Worm (Caenorhabditis elegans) whole organism, young adult: ENCODE data around the gene srt-39.

Experiments
- B0336.3 ChIP-seq: fragments of 200-800 bp; sonication (Bioruptor generic); IDR thresholded peaks from 2 replicates; pipeline ENCODE4 v1.3.6; 2022; ENCODE audit warnings: missing genetic modification characterization, missing compliant biosample characterization
- F10E7.11 ChIP-seq: sonication (generic microtip); optimal IDR thresholded peaks from 2 replicates; lab custom pipeline; 2017; ENCODE audit warnings: mild to moderate bottlenecking, missing genetic modification characterization, moderate library complexity, missing compliant biosample characterization
- F23B12.7 ChIP-seq: sonication (generic microtip); optimal IDR thresholded peaks from 2 replicates; lab custom pipeline; 2017; ENCODE audit warnings: missing genetic modification characterization, mild to moderate bottlenecking, missing compliant biosample characterization, antibody characterized with exemption, moderate library complexity; ENCODE audit not compliant: insufficient read depth
- F57A8.1 ChIP-seq: fragments of 200-800 bp; sonication (Bioruptor generic); optimal IDR thresholded peaks from 2 replicates; lab custom pipeline; 2018; ENCODE audit warnings: mild to moderate bottlenecking, missing genetic modification characterization, moderate library complexity, missing compliant biosample characterization
- K12H6.12 ChIP-seq: fragments of 200-800 bp; sonication (Bioruptor generic); optimal IDR thresholded peaks from 2 replicates; lab custom pipeline; 2018; ENCODE audit warnings: mild to moderate bottlenecking, missing genetic modification characterization, missing compliant biosample characterization
- Y79H2A.3 ChIP-seq: fragments of 200-800 bp; sonication (Bioruptor generic); conservative IDR thresholded peaks from 2 replicates; pipeline ENCODE4 v1.3.6; 2022; ENCODE audit warnings: missing genetic modification reagents, missing genetic modification characterization, missing compliant biosample characterization
- aptf-3 ChIP-seq: fragments of 200-800 bp; sonication (Bioruptor generic); IDR thresholded peaks from 2 replicates; pipeline ENCODE4 v1.3.6; 2022; ENCODE audit warnings: missing genetic modification characterization, missing compliant biosample characterization
- attf-3 ChIP-seq: fragments of 200-800 bp; sonication (Bioruptor generic); conservative IDR thresholded peaks from 2 replicates; pipeline ENCODE4 v1.3.6; 2022; ENCODE audit warnings: missing genetic modification reagents, missing genetic modification characterization, missing compliant biosample characterization
- bed-1 ChIP-seq: fragments of 200-800 bp; sonication (Bioruptor generic); IDR thresholded peaks from 2 replicates; pipeline ENCODE4 v1.3.6; 2022; ENCODE audit warnings: missing genetic modification reagents, missing genetic modification characterization, missing compliant biosample characterization
- cebp-1 ChIP-seq, 2 experiments: fragments of 200-800 bp in 1 of 2; sonication (Bioruptor generic) in 1 of 2; sonication (generic microtip) in 1 of 2; IDR thresholded peaks in 1 of 2; optimal IDR thresholded peaks in 1 of 2; 2 replicates each; pipeline versions ENCODE4 v1.3.6 to Lab custom; 2017 to 2022; ENCODE audit warnings: missing compliant biosample characterization in 2 of 2, missing genetic modification characterization in 2 of 2, mild to moderate bottlenecking in 1 of 2, missing genetic modification reagents in 1 of 2, moderate library complexity in 1 of 2
- ceh-27 ChIP-seq: fragments of 200-800 bp; sonication (Bioruptor generic); optimal IDR thresholded peaks from 2 replicates; lab custom pipeline; 2018; ENCODE audit warnings: mild to moderate bottlenecking, missing genetic modification characterization, moderate library complexity, missing compliant biosample characterization
- ceh-58 ChIP-seq: fragments of 200-800 bp; sonication (Bioruptor generic); IDR thresholded peaks from 2 replicates; pipeline ENCODE4 v1.3.6; 2022; ENCODE audit warnings: missing genetic modification characterization, missing compliant biosample characterization
- ceh-91 ChIP-seq: fragments of 200-800 bp; sonication (Bioruptor generic); IDR thresholded peaks from 2 replicates; pipeline ENCODE4 v1.3.6; 2022; ENCODE audit warnings: missing genetic modification reagents, missing genetic modification characterization, missing compliant biosample characterization
- chd-7 ChIP-seq: sonication (generic microtip); optimal IDR thresholded peaks from 2 replicates; lab custom pipeline; 2016; ENCODE audit warnings: mild to moderate bottlenecking, missing genetic modification characterization, moderate library complexity, missing compliant biosample characterization
- egl-18 ChIP-seq: fragments of 200-800 bp; sonication (Bioruptor generic); IDR thresholded peaks from 2 replicates; pipeline ENCODE4 v1.3.6; 2022; ENCODE audit warnings: missing genetic modification reagents, missing genetic modification characterization, missing compliant biosample characterization
- gei-17 ChIP-seq: fragments of 200-800 bp; sonication (Bioruptor generic); optimal IDR thresholded peaks from 2 replicates; lab custom pipeline; 2018; ENCODE audit warnings: mild to moderate bottlenecking, missing genetic modification characterization, missing compliant biosample characterization
- him-1 ChIP-seq: sonication (generic microtip); optimal IDR thresholded peaks from 2 replicates; lab custom pipeline; 2016; ENCODE audit warnings: missing genotype, missing genetic modification reagents, missing genetic modification characterization, missing compliant biosample characterization
- hlh-12 ChIP-seq: sonication (generic microtip); optimal IDR thresholded peaks from 2 replicates; lab custom pipeline; 2016; ENCODE audit warnings: missing genetic modification characterization, missing compliant biosample characterization
- let-526 ChIP-seq: fragments of 200-800 bp; sonication (Bioruptor generic); IDR thresholded peaks from 2 replicates; pipeline ENCODE4 v1.3.6; 2022; ENCODE audit warnings: missing genetic modification reagents, missing genetic modification characterization, missing compliant biosample characterization
- let-607 ChIP-seq, 2 experiments: fragments of 200-800 bp in 1 of 2; sonication (Bioruptor generic) in 1 of 2; sonication (generic microtip) in 1 of 2; optimal IDR thresholded peaks; 2 replicates each; lab custom pipeline; 2016 to 2018; ENCODE audit warnings: mild to moderate bottlenecking in 2 of 2, missing compliant biosample characterization in 2 of 2, missing genetic modification characterization in 2 of 2, moderate library complexity in 2 of 2, missing genotype in 1 of 2
- lin-26 ChIP-seq: fragments of 200-800 bp; sonication (Bioruptor generic); IDR thresholded peaks from 2 replicates; pipeline ENCODE4 v1.3.6; 2022; ENCODE audit warnings: missing genetic modification reagents, missing genetic modification characterization, missing compliant biosample characterization
- lsl-1 ChIP-seq: fragments of 200-800 bp; sonication (Bioruptor generic); optimal IDR thresholded peaks from 2 replicates; lab custom pipeline; 2018; ENCODE audit warnings: mild to moderate bottlenecking, missing genetic modification characterization, moderate library complexity, missing compliant biosample characterization
- lsy-27 ChIP-seq: sonication (generic microtip); optimal IDR thresholded peaks from 2 replicates; lab custom pipeline; 2017; ENCODE audit warnings: missing genetic modification characterization, mild to moderate bottlenecking, missing compliant biosample characterization, antibody characterized with exemption, missing genotype, borderline replicate concordance; ENCODE audit not compliant: insufficient read depth
- madf-8 ChIP-seq: fragments of 200-800 bp; sonication (Bioruptor generic); conservative IDR thresholded peaks from 2 replicates; pipeline ENCODE4 v1.3.6; 2022; ENCODE audit warnings: missing genetic modification reagents, missing genetic modification characterization, missing compliant biosample characterization
- mel-28 ChIP-seq: sonication (generic microtip); optimal IDR thresholded peaks from 2 replicates; lab custom pipeline; 2016; ENCODE audit warnings: borderline replicate concordance, mild to moderate bottlenecking, missing genetic modification characterization, missing compliant biosample characterization
- nfya-1 ChIP-seq: sonication (generic microtip); optimal IDR thresholded peaks from 2 replicates; lab custom pipeline; 2017; ENCODE audit warnings: antibody characterized with exemption, missing compliant biosample characterization, missing genetic modification characterization, borderline replicate concordance; ENCODE audit not compliant: insufficient read depth
- nfyb-1 ChIP-seq: fragments of 200-800 bp; sonication (Bioruptor generic); IDR thresholded peaks from 2 replicates; pipeline ENCODE4 v1.3.6; 2022; ENCODE audit warnings: missing genetic modification reagents, missing genetic modification characterization, missing compliant biosample characterization
- nhr-120 ChIP-seq: fragments of 200-800 bp; sonication (Bioruptor generic); IDR thresholded peaks from 2 replicates; pipeline ENCODE4 v1.3.6; 2022; ENCODE audit warnings: missing genetic modification characterization, missing compliant biosample characterization
- nhr-27 ChIP-seq: fragments of 200-800 bp; sonication (Bioruptor generic); optimal IDR thresholded peaks from 2 replicates; lab custom pipeline; 2018; ENCODE audit warnings: mild to moderate bottlenecking, missing genetic modification characterization, moderate library complexity, missing compliant biosample characterization
- nhr-90 ChIP-seq: sonication (generic microtip); optimal IDR thresholded peaks from 2 replicates; lab custom pipeline; 2016; ENCODE audit warnings: missing genotype, mild to moderate bottlenecking, missing genetic modification characterization, missing compliant biosample characterization
- pbrm-1 ChIP-seq: fragments of 200-800 bp; sonication (Bioruptor generic); IDR thresholded peaks from 2 replicates; pipeline ENCODE4 v1.3.6; 2022; ENCODE audit warnings: missing genetic modification reagents, missing genetic modification characterization, missing compliant biosample characterization
- rcor-1 ChIP-seq: fragments of 200-800 bp; sonication (Bioruptor generic); IDR thresholded peaks from 2 replicates; pipeline ENCODE4 v1.3.6; 2022; ENCODE audit warnings: missing genetic modification reagents, missing genetic modification characterization, missing compliant biosample characterization
- rec-8 ChIP-seq, 2 experiments: sonication (generic microtip); optimal IDR thresholded peaks; 2 replicates each; lab custom pipeline; 2016; ENCODE audit warnings: mild to moderate bottlenecking in 2 of 2, missing genetic modification characterization in 2 of 2, missing genetic modification reagents in 2 of 2, missing genotype in 2 of 2, missing biosample characterization in 1 of 2, missing compliant biosample characterization in 1 of 2, moderate library complexity in 1 of 2
- rpc-1 ChIP-seq, 2 experiments: fragments of 150-350 bp in 1 of 2; sonication (generic microtip) in 1 of 2; optimal IDR thresholded peaks; 2 replicates each; lab custom pipeline; 2014 to 2018; ENCODE audit warnings: missing biosample characterization in 1 of 2, missing genetic modification characterization in 1 of 2, missing genetic modification reagents in 1 of 2, missing genotype in 1 of 2
- snpc-1.1 ChIP-seq: sonication (generic microtip); optimal IDR thresholded peaks from 2 replicates; lab custom pipeline; 2017; ENCODE audit warnings: missing genetic modification characterization, mild to moderate bottlenecking, missing compliant biosample characterization, antibody characterized with exemption, moderate library complexity, missing genotype, missing genetic modification reagents; ENCODE audit not compliant: insufficient read depth
- snpc-1.3 ChIP-seq: sonication (generic microtip); optimal IDR thresholded peaks from 2 replicates; lab custom pipeline; 2017; ENCODE audit warnings: missing genetic modification characterization, mild to moderate bottlenecking, missing compliant biosample characterization, antibody characterized with exemption, moderate library complexity, missing genotype, missing genetic modification reagents; ENCODE audit not compliant: insufficient read depth
- snpc-3.4 ChIP-seq: sonication (generic microtip); optimal IDR thresholded peaks from 2 replicates; lab custom pipeline; 2017; ENCODE audit warnings: missing genetic modification characterization, mild to moderate bottlenecking, missing compliant biosample characterization, antibody characterized with exemption, moderate library complexity, missing genotype, missing genetic modification reagents
- snpc-4 ChIP-seq, 5 experiments: fragments of 150-350 bp in 1 of 5; sonication (generic microtip) in 4 of 5; optimal IDR thresholded peaks; 2 replicates each; lab custom pipeline; 2014 to 2018; ENCODE audit warnings: missing genetic modification characterization in 5 of 5, missing biosample characterization in 3 of 5, antibody characterized with exemption in 2 of 5, mild to moderate bottlenecking in 2 of 5, missing compliant biosample characterization in 2 of 5, missing genotype in 2 of 5, moderate library complexity in 2 of 5, missing genetic modification reagents in 1 of 5
- tbp1 ChIP-seq: fragments of 200-800 bp; sonication (Bioruptor generic); optimal IDR thresholded peaks from 2 replicates; lab custom pipeline; 2018; ENCODE audit warnings: mild to moderate bottlenecking, missing genetic modification characterization, missing compliant biosample characterization
- tbx-9 ChIP-seq: sonication (generic microtip); optimal IDR thresholded peaks from 2 replicates; lab custom pipeline; 2016; ENCODE audit warnings: borderline replicate concordance, missing genetic modification characterization, inconsistent platforms, missing compliant biosample characterization
- zfh-2 ChIP-seq: fragments of 200-800 bp; sonication (Bioruptor generic); conservative IDR thresholded peaks from 2 replicates; pipeline ENCODE4 v1.3.6; 2022; ENCODE audit warnings: missing genetic modification reagents, missing genetic modification characterization, missing compliant biosample characterization
- zim-3 ChIP-seq: sonication (generic microtip); optimal IDR thresholded peaks from 2 replicates; lab custom pipeline; 2017; ENCODE audit warnings: mild to moderate bottlenecking, missing genetic modification characterization, moderate library complexity, missing compliant biosample characterization
- ztf-28 ChIP-seq: fragments of 200-800 bp; sonication (Bioruptor generic); IDR thresholded peaks from 2 replicates; pipeline ENCODE4 v1.3.6; 2022; ENCODE audit warnings: missing genetic modification reagents, missing genetic modification characterization, missing compliant biosample characterization

The srt-39 gene

DNA sequence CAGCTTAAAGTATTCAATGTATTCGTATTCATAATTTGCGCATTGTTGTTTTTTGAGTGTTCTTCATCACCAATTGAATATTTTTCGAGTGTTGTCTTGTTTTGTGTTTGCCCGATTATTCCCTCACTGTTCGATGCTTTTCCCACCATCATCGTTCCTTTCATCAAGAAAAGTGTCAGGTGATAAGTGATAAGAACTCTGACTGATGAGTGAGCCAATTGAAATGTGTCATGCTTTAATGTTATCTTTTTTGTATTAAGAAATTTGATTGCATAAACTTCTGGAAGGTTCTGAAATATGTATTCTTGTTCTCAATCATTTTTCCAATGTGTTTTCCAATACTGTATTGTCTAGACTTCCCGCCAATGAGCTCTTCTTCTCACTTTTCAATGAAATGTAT lies 9.3 kb upstream of the srt-39 start (continued):
- TF ChIP-seq him-1 (tag; lab: Kevin White, UChicago) = no peak
- TF ChIP-seq rpc-1 (optimal IDR thresholded peaks at IDR 0.05; lab: Kevin White, UChicago) = no peak
- no peak for TF ChIP-seq rpc-1 (tag; optimal IDR thresholded peaks at IDR 0.05; lab: Kevin White, UChicago)
- TF ChIP-seq pbrm-1 (GFP tag; lab: Robert Waterston, UW) = no peak
- TF ChIP-seq mel-28 (tag; lab: Kevin White, UChicago) = no peak
- no peak for TF ChIP-seq gei-17
- no peak for TF ChIP-seq nhr-120 (GFP tag; lab: Robert Waterston, UW)
- no peak for TF ChIP-seq Y79H2A.3 (GFP tag; lab: Robert Waterston, UW)
- TF ChIP-seq snpc-4 (GFP tag; optimal IDR thresholded peaks at IDR 0.05; lab: Kevin White, UChicago) = no peak
- peak in 1 of 4 experiments; percentile 13 for TF ChIP-seq snpc-4 (tag; optimal IDR thresholded peaks at IDR 0.05; lab: Kevin White, UChicago)
- TF ChIP-seq chd-7 = no peak
- TF ChIP-seq ceh-27 (GFP tag; lab: Kevin White, UChicago) = no peak
- TF ChIP-seq egl-18 (GFP tag; lab: Robert Waterston, UW) = no peak
- TF ChIP-seq bed-1 = no peak
- TF ChIP-seq nfyb-1 = no peak
- TF ChIP-seq F57A8.1 (GFP tag; lab: Kevin White, UChicago) = no peak
- TF ChIP-seq F10E7.11 (tag; lab: Kevin White, UChicago) = no peak
- no peak for TF ChIP-seq B0336.3 (GFP tag; lab: Robert Waterston, UW)
- no peak for TF ChIP-seq cebp-1 (GFP tag; IDR thresholded peaks at IDR 0.05; lab: Robert Waterston, UW)
- peak; percentile 57 for TF ChIP-seq cebp-1 (tag; optimal IDR thresholded peaks at IDR 0.05; lab: Kevin White, UChicago)

DNA sequence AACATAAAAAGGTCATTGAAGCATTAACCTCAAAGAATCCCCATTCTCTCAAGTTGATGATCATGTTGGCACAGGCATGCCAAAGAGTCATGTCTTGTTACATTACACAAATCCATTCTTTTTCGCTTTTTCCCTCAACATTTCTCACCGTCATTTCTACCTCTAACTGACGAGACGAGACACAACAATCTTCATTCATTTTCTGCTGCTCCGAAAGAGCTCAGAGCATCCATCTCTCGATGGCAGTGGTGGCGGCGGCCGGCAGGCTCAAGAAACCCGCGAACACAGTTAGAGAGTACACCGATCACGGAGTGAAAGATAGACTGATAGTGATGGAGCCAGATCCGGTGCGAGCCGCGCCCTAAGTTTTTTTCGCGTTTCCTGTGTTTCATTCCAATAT lies 7.5 kb upstream of the srt-39 start:
- no peak for TF ChIP-seq snpc-1.3
- TF ChIP-seq B0336.3 (GFP tag; lab: Robert Waterston, UW) = no peak
- TF ChIP-seq attf-3 (GFP tag; lab: Robert Waterston, UW) = no peak
- TF ChIP-seq nfya-1 (tag; lab: Kevin White, UChicago) = no peak
- TF ChIP-seq snpc-3.4 (tag; lab: Kevin White, UChicago) = no peak
- TF ChIP-seq lsl-1 (GFP tag; lab: Kevin White, UChicago) = no peak
- no peak for TF ChIP-seq Y79H2A.3 (GFP tag; lab: Robert Waterston, UW)
- TF ChIP-seq rpc-1 (optimal IDR thresholded peaks at IDR 0.05; lab: Kevin White, UChicago) = no peak
- no peak for TF ChIP-seq rpc-1 (tag; optimal IDR thresholded peaks at IDR 0.05; lab: Kevin White, UChicago)
- no peak for TF ChIP-seq nhr-27 (tag; lab: Kevin White, UChicago)
- TF ChIP-seq rec-8 (tag; optimal IDR thresholded peaks at IDR 0.05; lab: Kevin White, UChicago) = no peak
- TF ChIP-seq zfh-2 (GFP tag; lab: Robert Waterston, UW) = peak; percentile 92
- TF ChIP-seq aptf-3 (GFP tag; lab: Robert Waterston, UW) = no peak
- peak; percentile 5 for TF ChIP-seq nhr-90 (tag; lab: Kevin White, UChicago)
- peak; percentile 34 for TF ChIP-seq zim-3 (tag; lab: Kevin White, UChicago)
- no peak for TF ChIP-seq snpc-1.1 (tag; lab: Kevin White, UChicago)
- no peak for TF ChIP-seq tbp1 (GFP tag; lab: Kevin White, UChicago)
- no peak for TF ChIP-seq lin-26 (GFP tag; lab: Robert Waterston, UW)
- no peak for TF ChIP-seq nfyb-1
- no peak for TF ChIP-seq lsy-27 (tag; lab: Kevin White, UChicago)
- TF ChIP-seq rcor-1 (GFP tag; lab: Robert Waterston, UW) = no peak
- TF ChIP-seq let-607 (tag; optimal IDR thresholded peaks at IDR 0.05; lab: Kevin White, UChicago) = no peak
- no peak for TF ChIP-seq F23B12.7 (tag; lab: Kevin White, UChicago)
- TF ChIP-seq tbx-9 (tag; lab: Kevin White, UChicago) = no peak
- no peak for TF ChIP-seq madf-8 (GFP tag; lab: Robert Waterston, UW)
- TF ChIP-seq chd-7 = peak; percentile 26
- no peak for TF ChIP-seq ztf-28 (GFP tag; lab: Robert Waterston, UW)
- TF ChIP-seq nhr-120 (GFP tag; lab: Robert Waterston, UW) = no peak
- no peak for TF ChIP-seq ceh-91 (GFP tag; lab: Robert Waterston, UW)
- no peak for TF ChIP-seq gei-17
- TF ChIP-seq ceh-58 (GFP tag; lab: Robert Waterston, UW) = no peak
- no peak for TF ChIP-seq hlh-12 (tag; lab: Kevin White, UChicago)
- no peak for TF ChIP-seq let-526
- TF ChIP-seq K12H6.12 = peak; percentile 9
